Worm (Caenorhabditis elegans) whole organism, midembryonic: ENCODE results near the gene ugt-48.

Experiments used
- T22C8.4 ChIP-seq: fragments of 200-800 bp; sonication (Bioruptor generic); IDR thresholded peaks from 2 replicates; pipeline ENCODE4 v1.3.6; 2022; ENCODE audit warnings: missing genetic modification characterization, missing compliant biosample characterization
- cog-1 ChIP-seq: sonication (generic microtip); optimal IDR thresholded peaks from 2 replicates; lab custom pipeline; 2016; ENCODE audit warnings: missing genetic modification characterization, missing compliant biosample characterization
- flt-1 ChIP-seq: fragments of 200-800 bp; sonication (Bioruptor generic); IDR thresholded peaks from 2 replicates; pipeline ENCODE4 v1.3.6; 2022; ENCODE audit warnings: missing genetic modification characterization, missing compliant biosample characterization
- klf-2 ChIP-seq: fragments of 200-800 bp; sonication (Bioruptor generic); conservative IDR thresholded peaks from 2 replicates; pipeline ENCODE4 v1.3.6; 2022; ENCODE audit warnings: missing genetic modification reagents, missing genetic modification characterization, missing compliant biosample characterization
- med-1 ChIP-seq: sonication (generic microtip); optimal IDR thresholded peaks from 2 replicates; lab custom pipeline; 2017; ENCODE audit warnings: missing genetic modification characterization, mild to moderate bottlenecking, missing compliant biosample characterization, antibody characterized with exemption, missing genetic modification reagents; ENCODE audit not compliant: insufficient read depth
- ref-1 ChIP-seq: fragments of 200-800 bp; sonication (Bioruptor generic); conservative IDR thresholded peaks from 2 replicates; pipeline ENCODE4 v1.3.6; 2022; ENCODE audit warnings: missing genetic modification reagents, missing genetic modification characterization, missing compliant biosample characterization
- ztf-29 ChIP-seq: fragments of 200-800 bp; sonication (Bioruptor generic); IDR thresholded peaks from 2 replicates; pipeline ENCODE4 v1.3.6; 2022; ENCODE audit warnings: missing genetic modification reagents, missing genetic modification characterization, missing compliant biosample characterization

ce11 chrV:5502701-5503100 is 45.2 kb downstream of the ugt-48 start:
- TF ChIP-seq klf-2 (GFP tag; lab: Robert Waterston, UW) (no peak), med-1 (GFP tag; lab: Kevin White, UChicago) (no peak), T22C8.4 (no peak), flt-1 (GFP tag; lab: Robert Waterston, UW) (no peak), ztf-29 (GFP tag; lab: Robert Waterston, UW) (no peak), ref-1 (GFP tag; lab: Robert Waterston, UW) (no peak), cog-1 (no peak)
